Fruit fly (Drosophila melanogaster): ENCODE results near the gene Cpr65Ax2.
A peak's percentile ranks its signal among the peaks of the same experiment; 100 is the strongest.

Cpr65Ax2 gene

DNA sequence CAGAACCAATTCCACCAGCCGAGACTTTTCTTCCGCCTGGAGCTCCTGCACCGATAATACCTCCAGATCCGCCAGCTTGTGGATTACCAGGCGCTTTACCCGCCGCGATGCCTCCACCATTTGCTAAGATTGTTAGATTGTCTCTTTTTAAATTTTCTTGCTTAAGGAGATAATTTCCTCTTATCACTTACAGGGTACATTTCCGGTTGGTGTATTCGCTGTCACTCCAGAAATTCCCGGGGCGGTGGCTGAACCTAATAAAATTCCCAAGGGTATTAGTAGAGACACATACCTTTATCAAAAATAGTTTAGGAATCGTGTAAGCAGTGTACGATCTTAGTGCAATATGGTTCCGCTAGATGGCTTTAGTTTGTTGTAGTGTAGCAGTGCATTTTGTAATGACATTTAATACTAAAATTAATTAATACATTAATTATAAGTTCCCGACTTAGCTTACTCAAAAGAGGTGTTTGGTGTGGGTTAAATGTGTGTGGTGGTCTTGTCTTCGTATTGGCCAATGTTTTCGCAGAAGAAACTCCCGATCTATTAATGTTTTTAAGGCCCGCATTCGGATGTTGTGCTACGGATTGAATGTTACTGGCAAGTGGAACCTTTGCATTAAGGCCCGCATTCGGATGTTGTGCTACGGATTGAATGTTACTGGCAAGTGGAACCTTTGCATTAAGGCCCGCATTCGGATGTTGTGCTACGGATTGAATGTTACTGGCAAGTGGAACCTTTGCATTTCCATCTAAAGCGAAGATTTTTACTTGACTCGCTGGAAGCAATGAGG, 25.8 kb downstream of the Cpr65Ax2 start (continued):
- peak; percentile 71 for TF ChIP-seq CG15011 (GFP tag; optimal IDR thresholded peaks at IDR 0.05)
- TF ChIP-seq D19A (tag; optimal IDR thresholded peaks at IDR 0.05): peak; percentile 24
- TF ChIP-seq bbx (GFP tag; IDR thresholded peaks at IDR 0.05; ENCODE audit: partially characterized antibody): no peak
- no peak for TF ChIP-seq pnt (GFP tag; optimal IDR thresholded peaks at IDR 0.05)
- peak; percentile 27 for TF ChIP-seq Mad (GFP tag; optimal IDR thresholded peaks at IDR 0.05)
- no peak for TF ChIP-seq amos (GFP tag; IDR thresholded peaks at IDR 0.05; ENCODE audit: partially characterized antibody)
- peak; percentile 65 for TF ChIP-seq CG2116 (GFP tag; optimal IDR thresholded peaks at IDR 0.05)
- TF ChIP-seq CG5953 (GFP tag; IDR thresholded peaks at IDR 0.05): peak; percentile 79
- TF ChIP-seq ttk (GFP tag; IDR thresholded peaks at IDR 0.05): peak; percentile 71; the same call in 1 of the 2 replicates
- no peak for TF ChIP-seq sug (tag; optimal IDR thresholded peaks at IDR 0.05)
- TF ChIP-seq Dfd (GFP tag; optimal IDR thresholded peaks at IDR 0.05): peak in 1 of 2 experiments; percentile 83
- TF ChIP-seq NFAT (GFP tag; IDR thresholded peaks at IDR 0.05): peak; percentile 89
- TF ChIP-seq yki (optimal IDR thresholded peaks at IDR 0.05): peak; percentile 38
- peak; percentile 93 for TF ChIP-seq sr (GFP tag; IDR thresholded peaks at IDR 0.05)
- peak; percentile 56 for TF ChIP-seq CG1792 (GFP tag; optimal IDR thresholded peaks at IDR 0.05)
- peak; percentile 82 for TF ChIP-seq CG33213 (GFP tag; optimal IDR thresholded peaks at IDR 0.05)
- TF ChIP-seq CG7357 (GFP tag; IDR thresholded peaks at IDR 0.05): peak; percentile 88
- peak; percentile 45 for TF ChIP-seq CG7556 (GFP tag; optimal IDR thresholded peaks at IDR 0.05)
- TF ChIP-seq crp (GFP tag; optimal IDR thresholded peaks at IDR 0.05): peak in 1 of 2 experiments; percentile 22
- TF ChIP-seq BEAF-32 (GFP tag; optimal IDR thresholded peaks at IDR 0.05): peak; percentile 28
- TF ChIP-seq Atf-2 (GFP tag; optimal IDR thresholded peaks at IDR 0.05): no peak
- TF ChIP-seq CG2120 (GFP tag; optimal IDR thresholded peaks at IDR 0.05): no peak
- peak; percentile 47 for TF ChIP-seq CG4820 (GFP tag; optimal IDR thresholded peaks at IDR 0.05)
- TF ChIP-seq dmrt99B (tag; optimal IDR thresholded peaks at IDR 0.05): peak; percentile 55
- peak; percentile 79 for TF ChIP-seq CG14050 (GFP tag; IDR thresholded peaks at IDR 0.05)
- TF ChIP-seq CG17361 (GFP tag; IDR thresholded peaks at IDR 0.05): peak; percentile 66
- peak; percentile 53 for TF ChIP-seq Hsf (GFP tag; optimal IDR thresholded peaks at IDR 0.05)
- TF ChIP-seq CG18599 (GFP tag; optimal IDR thresholded peaks at IDR 0.05): peak; percentile 79
- TF ChIP-seq dan (GFP tag; IDR thresholded peaks at IDR 0.05): no peak
- TF ChIP-seq NC2β (GFP tag; optimal IDR thresholded peaks at IDR 0.05): peak; percentile 50
- TF ChIP-seq CG6683 (GFP tag; optimal IDR thresholded peaks at IDR 0.05): peak; percentile 61
- TF ChIP-seq D (optimal IDR thresholded peaks at IDR 0.05): no peak
- peak; percentile 76 for TF ChIP-seq D (GFP tag; optimal IDR thresholded peaks at IDR 0.05)
- peak; percentile 22; the same call in 1 of the 2 replicates for TF ChIP-seq Bgb (GFP tag; IDR thresholded peaks at IDR 0.05; ENCODE audit: partially characterized antibody)
- no peak for TF ChIP-seq exex (tag; optimal IDR thresholded peaks at IDR 0.05)
- TF ChIP-seq z (GFP tag; IDR thresholded peaks at IDR 0.05): no peak; the same call in 2 of the 3 replicates
- TF ChIP-seq Chrac-16 (GFP tag; optimal IDR thresholded peaks at IDR 0.05): no peak
- TF ChIP-seq Usf (GFP tag; optimal IDR thresholded peaks at IDR 0.05): peak; percentile 6
- peak; percentile 58; the same call in 1 of the 2 replicates for TF ChIP-seq H2.0 (GFP tag; IDR thresholded peaks at IDR 0.05)
- no peak for TF ChIP-seq Dll (GFP tag; IDR thresholded peaks at IDR 0.05; ENCODE audit: partially characterized antibody)
- peak; percentile 20 for TF ChIP-seq ind (GFP tag; optimal IDR thresholded peaks at IDR 0.05)
- peak; percentile 59 for TF ChIP-seq hkb (optimal IDR thresholded peaks at IDR 0.05)
- TF ChIP-seq hkb (GFP tag; IDR thresholded peaks at IDR 0.05): peak; percentile 91
- peak; percentile 40 for TF ChIP-seq CG8281 (tag; optimal IDR thresholded peaks at IDR 0.05)
- TF ChIP-seq H15 (GFP tag; IDR thresholded peaks at IDR 0.05): peak; percentile 83
- peak; percentile 74 for TF ChIP-seq pita (GFP tag; optimal IDR thresholded peaks at IDR 0.05)
- TF ChIP-seq shn (GFP tag; optimal IDR thresholded peaks at IDR 0.05): peak; percentile 50
- TF ChIP-seq gce (GFP tag; IDR thresholded peaks at IDR 0.05): peak; percentile 94
- peak; percentile 77 for TF ChIP-seq CG4854 (GFP tag; optimal IDR thresholded peaks at IDR 0.05)
- no peak for TF ChIP-seq sisA (GFP tag; IDR thresholded peaks at IDR 0.05)
